Fruit fly (Drosophila melanogaster): ENCODE results near the gene Sap47.

Sap47 gene

DNA sequence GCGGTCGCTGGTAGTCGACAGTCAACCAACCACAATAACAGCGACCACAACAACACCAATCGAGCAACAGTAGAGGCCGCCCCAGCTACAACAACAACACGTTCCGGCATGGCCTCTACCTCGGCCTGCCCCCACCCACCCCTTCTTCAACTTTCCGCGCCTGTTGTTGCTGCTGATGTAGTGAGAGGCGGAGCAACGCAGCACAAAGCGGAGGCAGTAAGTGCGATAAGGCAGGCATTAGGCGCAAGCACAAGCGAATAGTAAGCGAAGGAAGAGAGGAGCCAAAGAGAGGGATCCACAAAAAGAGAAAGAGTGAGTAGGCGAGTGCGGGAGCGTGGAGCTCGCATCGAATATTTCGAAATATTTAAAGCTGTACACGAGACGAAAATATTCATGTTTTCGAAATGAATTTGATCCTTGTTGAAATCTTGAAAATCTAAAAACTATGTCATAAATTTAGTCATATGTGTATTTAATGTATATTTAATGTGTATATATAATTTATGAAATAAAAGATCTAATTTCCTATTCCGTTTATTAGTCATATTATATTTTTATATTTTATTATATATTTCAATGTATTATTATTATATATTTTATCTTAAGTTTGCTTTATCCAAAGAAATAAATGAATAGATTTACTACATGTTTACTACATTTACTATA, 58.4 kb downstream of the Sap47 start (continued):
- TF ChIP-seq CG34422 (GFP tag; IDR thresholded peaks at IDR 0.05), result peak; percentile 11; the same call in 1 of the 3 replicates
- no peak for TF ChIP-seq Fer2 (tag; optimal IDR thresholded peaks at IDR 0.05)
- TF ChIP-seq tup (GFP tag; optimal IDR thresholded peaks at IDR 0.05), result no peak
- peak; percentile 79 for TF ChIP-seq CG6175 (GFP tag; IDR thresholded peaks at IDR 0.05)
- TF ChIP-seq vvl (GFP tag; IDR thresholded peaks at IDR 0.05), result peak; percentile 75
- TF ChIP-seq lbe (GFP tag; optimal IDR thresholded peaks at IDR 0.05), result peak; percentile 23
- TF ChIP-seq CG7839 (tag; optimal IDR thresholded peaks at IDR 0.05), result peak; percentile 32
- no peak for TF ChIP-seq CG1529 (GFP tag; optimal IDR thresholded peaks at IDR 0.05)
- peak; percentile 23; the same call in 1 of the 3 replicates for TF ChIP-seq tgo (GFP tag; IDR thresholded peaks at IDR 0.05)
- peak in 1 of 2 experiments; percentile 56 for TF ChIP-seq Hr78 (GFP tag; optimal IDR thresholded peaks at IDR 0.05)
- TF ChIP-seq nmo (GFP tag; optimal IDR thresholded peaks at IDR 0.05), result peak; percentile 12

DNA sequence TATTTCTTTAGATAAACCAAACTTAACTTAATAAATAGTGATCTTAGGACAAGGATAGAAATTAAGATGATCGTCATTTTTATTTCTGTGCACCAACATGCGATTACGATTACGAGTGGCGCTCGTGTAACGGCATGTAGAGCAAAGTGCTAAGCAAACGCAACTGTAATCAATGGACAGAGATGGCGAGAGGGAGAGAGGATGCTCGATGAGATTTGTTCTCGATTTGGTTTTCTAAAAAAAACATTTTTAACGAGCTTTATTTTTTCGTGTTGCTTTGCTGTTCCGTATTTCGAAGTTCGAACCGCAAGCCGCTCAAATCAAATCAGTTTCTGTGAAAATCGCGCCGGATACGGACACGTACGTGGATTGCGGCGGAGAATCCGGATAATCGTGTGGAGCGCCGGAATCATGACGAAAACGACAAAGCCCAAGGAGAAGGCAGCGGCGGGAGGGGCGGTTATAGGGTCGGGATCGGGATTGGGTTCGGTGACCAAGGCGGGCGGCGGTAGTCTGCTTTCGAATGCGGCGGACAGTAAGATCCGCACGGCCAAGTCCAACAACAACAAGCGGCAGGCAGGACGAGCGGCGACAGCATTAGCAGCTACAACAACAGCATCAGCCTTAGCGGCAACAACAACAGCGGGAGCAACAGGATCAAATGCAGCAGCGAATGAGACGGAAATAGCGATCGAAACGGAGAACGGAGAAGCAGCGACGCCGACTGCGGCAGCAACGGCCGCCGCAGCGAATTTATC, 59.1 kb downstream of the Sap47 start:
- TF ChIP-seq Med (GFP tag) (peak; percentile 62), CG3847 (GFP tag; IDR thresholded peaks at IDR 0.05) (no peak), CG16813 (GFP tag; IDR thresholded peaks at IDR 0.05; ENCODE audit: partially characterized antibody) (0 out of 3 replicates have a peak, but pooled peaks have one; percentile 20), Xrp1 (GFP tag; IDR thresholded peaks at IDR 0.05) (no peak), hb (GFP tag; IDR thresholded peaks at IDR 0.05; ENCODE audit: partially characterized antibody) (0 out of 3 replicates have a peak, but pooled peaks have one; percentile 48), CG4360 (GFP tag; IDR thresholded peaks at IDR 0.05) (peak; percentile 99), zen (tag; optimal IDR thresholded peaks at IDR 0.05) (peak; percentile 65), lola (GFP tag; optimal IDR thresholded peaks at IDR 0.05) (no peak), Usf (GFP tag; optimal IDR thresholded peaks at IDR 0.05) (no peak), Ets65A (GFP tag) (peak; percentile 24), Rfx (GFP tag; IDR thresholded peaks at IDR 0.05) (0 out of 2 replicates have a peak, but pooled peaks have one; percentile 9), Blimp-1 (GFP tag; optimal IDR thresholded peaks at IDR 0.05) (no peak), Trl (optimal IDR thresholded peaks at IDR 0.05) (peak in 1 of 2 experiments; percentile 20), Trl (GFP tag; optimal IDR thresholded peaks at IDR 0.05) (no peak), Adf1 (GFP tag; IDR thresholded peaks at IDR 0.05) (peak; percentile 61; the same call in 1 of the 2 replicates), CG7963 (GFP tag; IDR thresholded peaks at IDR 0.05; ENCODE audit: partially characterized antibody) (0 out of 3 replicates have a peak, but pooled peaks have one; percentile 8), crol (GFP tag; IDR thresholded peaks at IDR 0.05) (peak; percentile 27; the same call in 1 of the 2 replicates), Drgx (GFP tag; IDR thresholded peaks at IDR 0.05) (peak; percentile 12; the same call in 1 of the 2 replicates), CG1832 (GFP tag; optimal IDR thresholded peaks at IDR 0.05) (peak; percentile 30)

DNA sequence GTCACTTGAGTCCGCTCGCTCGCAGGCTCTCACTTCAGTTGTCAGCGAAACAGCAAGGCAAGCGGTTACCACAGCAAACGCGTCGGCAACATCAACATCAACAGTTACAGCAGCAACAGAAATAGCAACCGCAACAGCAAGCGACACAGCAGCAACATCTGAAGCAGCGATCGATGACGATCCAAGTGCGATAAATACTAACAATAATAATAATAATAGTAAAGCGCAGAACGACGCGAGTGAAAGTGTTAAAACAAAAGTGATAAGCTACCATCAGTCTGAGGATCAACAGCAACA, 59.6 kb downstream of the Sap47 start:
- peak; percentile 34 for TF ChIP-seq CG8359 (GFP tag; optimal IDR thresholded peaks at IDR 0.05; ENCODE audit: borderline replicate concordance)
- no peak for TF ChIP-seq CG12219 (GFP tag; optimal IDR thresholded peaks at IDR 0.05)
- TF ChIP-seq crol (GFP tag; IDR thresholded peaks at IDR 0.05), result 0 out of 2 replicates have a peak, but pooled peaks have one; percentile 0
- no peak for TF ChIP-seq pfk (GFP tag; optimal IDR thresholded peaks at IDR 0.05)
- TF ChIP-seq CG15479 (GFP tag; optimal IDR thresholded peaks at IDR 0.05), result peak; percentile 90
- no peak for TF ChIP-seq stc (GFP tag; IDR thresholded peaks at IDR 0.05)
- TF ChIP-seq Ets65A (GFP tag), result peak; percentile 51
- TF ChIP-seq Med (GFP tag), result peak; percentile 15
- TF ChIP-seq fd102C (GFP tag; optimal IDR thresholded peaks at IDR 0.05), result no peak
- no peak for TF ChIP-seq Hsf (GFP tag; optimal IDR thresholded peaks at IDR 0.05)
- no peak for TF ChIP-seq CG1603 (tag; optimal IDR thresholded peaks at IDR 0.05)
- no peak for TF ChIP-seq Dfd (GFP tag; optimal IDR thresholded peaks at IDR 0.05)
- TF ChIP-seq sr (GFP tag; IDR thresholded peaks at IDR 0.05), result no peak
- TF ChIP-seq Jarid2 (GFP tag; optimal IDR thresholded peaks at IDR 0.05), result peak; percentile 49
- TF ChIP-seq shn (GFP tag; optimal IDR thresholded peaks at IDR 0.05), result no peak

Data from whole organism, embryonic.